Worm (Caenorhabditis elegans): ENCODE data around the gene sre-11.

DNA sequence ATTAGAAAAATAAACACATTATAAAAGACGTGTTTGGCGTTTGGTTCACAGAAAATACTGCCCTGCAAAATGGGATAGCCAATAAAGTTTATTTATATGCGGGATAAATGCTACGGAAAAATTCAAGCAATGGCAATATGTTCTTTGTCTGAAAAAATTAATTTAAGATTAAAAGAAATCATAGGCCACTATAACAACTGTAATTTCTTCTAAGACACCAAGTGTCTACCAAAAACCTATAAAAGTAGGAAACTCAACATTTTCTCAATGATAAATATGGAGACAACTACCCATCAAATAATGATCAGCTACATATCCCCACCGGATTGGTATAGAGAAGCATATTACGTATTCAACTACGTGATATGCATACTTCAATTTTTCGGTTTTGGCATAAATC lies 21.6 kb upstream of the sre-11 start, which contains the start of gene srw-3:
- TF ChIP-seq lsy-2 (tag; optimal IDR thresholded peaks at IDR 0.05) (no peak), zag-1 (tag; optimal IDR thresholded peaks at IDR 0.05) (no peak), nhr-129 (tag; optimal IDR thresholded peaks at IDR 0.05) (no peak), unc-55 (GFP tag; optimal IDR thresholded peaks at IDR 0.05) (no peak), fos-1 (tag; optimal IDR thresholded peaks at IDR 0.05) (no peak), Y55F3AM.14 (GFP tag; optimal IDR thresholded peaks at IDR 0.05) (no peak), nhr-237 (tag; optimal IDR thresholded peaks at IDR 0.05) (no peak)

All from whole organism, L2 larva.